Worm (Caenorhabditis elegans): Measurements from ENCODE around the gene F01G12.18.

The F01G12.18 gene

DNA sequence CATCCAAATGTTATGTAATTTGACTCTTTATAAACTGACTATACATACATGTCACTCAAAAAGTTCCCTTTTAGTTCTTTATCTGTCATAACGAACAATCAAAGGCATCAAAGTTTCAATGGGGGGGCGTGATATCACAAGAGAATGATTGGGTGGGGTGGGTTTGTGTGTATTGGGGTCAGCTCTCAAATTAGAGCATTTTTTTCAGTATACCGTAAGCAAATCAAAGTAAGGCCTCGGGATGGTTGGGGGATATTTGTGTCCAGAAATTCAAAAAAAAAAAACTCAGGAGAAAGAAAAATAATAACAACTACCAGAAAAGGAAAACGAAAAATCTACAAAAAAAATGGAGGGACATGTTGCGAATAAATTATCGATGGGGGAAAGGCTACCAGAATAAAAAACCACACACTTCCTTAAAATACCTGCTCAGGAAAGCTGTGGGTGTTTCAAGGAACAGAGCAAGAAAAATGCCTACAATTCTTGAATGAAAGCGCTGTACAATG, at the start of gene F01G12.18:
Gene F01G12.18, minus strand, starts transcription at position 51 of the 506 bp plus-strand sequence.
- TF ChIP-seq B0310.2 (tag; optimal IDR thresholded peaks at IDR 0.05) (no peak), sea-1 (GFP tag; conservative IDR thresholded peaks at IDR 0.05) (no peak), F13C5.2 (tag; optimal IDR thresholded peaks at IDR 0.05) (no peak), tbx-37 (GFP tag; conservative IDR thresholded peaks at IDR 0.05) (no peak), ceh-13 (GFP tag; optimal IDR thresholded peaks at IDR 0.05) (no peak), hmbx-1 (tag; optimal IDR thresholded peaks at IDR 0.05) (no peak), ama-1 (optimal IDR thresholded peaks at IDR 0.05) (no peak), tra-4 (tag; optimal IDR thresholded peaks at IDR 0.05) (no peak), pes-1 (GFP tag; IDR thresholded peaks at IDR 0.05) (no peak), ceh-36 (tag; optimal IDR thresholded peaks at IDR 0.05) (no peak), aly-1 (tag; optimal IDR thresholded peaks at IDR 0.05) (no peak), hnd-1 (tag; optimal IDR thresholded peaks at IDR 0.05) (no peak), tbx-11 (GFP tag; IDR thresholded peaks at IDR 0.05) (no peak), hmg-4 (GFP tag; optimal IDR thresholded peaks at IDR 0.05) (no peak), scrt-1 (GFP tag; IDR thresholded peaks at IDR 0.05) (no peak)

ce11 chrX:16447116-16447515, 48.8 kb upstream of the F01G12.18 start:
- TF ChIP-seq pes-1 (GFP tag; IDR thresholded peaks at IDR 0.05) (no peak), hmg-4 (GFP tag; optimal IDR thresholded peaks at IDR 0.05) (peak; percentile 40), tbx-11 (GFP tag; IDR thresholded peaks at IDR 0.05) (0 out of 2 replicates have a peak, but pooled peaks have one; percentile 33)

- 0 out of 2 replicates have a peak, but pooled peaks have one; percentile 36 for TF ChIP-seq tbx-11 (GFP tag; IDR thresholded peaks at IDR 0.05)
- TF ChIP-seq sea-1 (GFP tag; conservative IDR thresholded peaks at IDR 0.05) = 0 out of 2 replicates have a peak, but pooled peaks have one; percentile 18
- TF ChIP-seq B0310.2 (tag; optimal IDR thresholded peaks at IDR 0.05) = peak; percentile 49
- 0 out of 2 replicates have a peak, but pooled peaks have one; percentile 39 for TF ChIP-seq flt-1 (GFP tag; IDR thresholded peaks at IDR 0.05)
- peak; percentile 27 for TF ChIP-seq aly-1 (tag; optimal IDR thresholded peaks at IDR 0.05)
- peak; percentile 85 for TF ChIP-seq F13C5.2 (tag; optimal IDR thresholded peaks at IDR 0.05)
- no peak for TF ChIP-seq ceh-36 (tag; optimal IDR thresholded peaks at IDR 0.05)
- TF ChIP-seq ceh-13 (GFP tag; optimal IDR thresholded peaks at IDR 0.05) = no peak
- TF ChIP-seq hmg-4 (GFP tag; optimal IDR thresholded peaks at IDR 0.05) = peak; percentile 93
Observed at ce11 chrX:16445793-16446248, 47.6 kb upstream of the F01G12.18 start, which contains the start of gene twf-2. Gene twf-2 (plus strand): TSS chrX:16446197.

- TF ChIP-seq flt-1 (GFP tag; IDR thresholded peaks at IDR 0.05) = no peak
Observed at ce11 chrX:16443657-16444056, 45.4 kb upstream of the F01G12.18 start.

DNA sequence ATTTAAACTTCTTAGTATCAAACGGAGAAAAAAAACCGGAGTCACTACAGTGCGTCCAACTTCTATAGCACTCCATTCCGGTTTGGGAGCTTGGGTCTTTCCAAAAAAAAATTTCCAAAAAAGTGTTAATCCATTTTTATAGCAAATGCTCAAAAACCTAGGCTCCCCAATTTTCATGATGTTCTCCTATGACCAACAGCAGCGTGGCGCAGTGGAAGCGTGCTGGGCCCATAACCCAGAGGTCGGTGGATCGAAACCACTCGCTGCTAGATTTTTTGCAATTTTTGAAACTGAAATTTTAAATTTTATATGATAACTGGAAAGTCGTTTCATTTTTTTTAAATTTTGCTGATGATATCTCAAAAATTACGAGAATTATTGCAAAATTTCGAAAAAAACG, 42.7 kb upstream of the F01G12.18 start:
- no peak for TF ChIP-seq scrt-1 (GFP tag; IDR thresholded peaks at IDR 0.05)
- TF ChIP-seq flt-1 (GFP tag; IDR thresholded peaks at IDR 0.05) = no peak
- TF ChIP-seq ceh-13 (GFP tag; optimal IDR thresholded peaks at IDR 0.05) = no peak
- TF ChIP-seq ets-7 (tag; optimal IDR thresholded peaks at IDR 0.05) = no peak
- no peak for TF ChIP-seq hnd-1 (tag; optimal IDR thresholded peaks at IDR 0.05)
- TF ChIP-seq aly-1 (tag; optimal IDR thresholded peaks at IDR 0.05) = no peak
- TF ChIP-seq tbx-37 (GFP tag; conservative IDR thresholded peaks at IDR 0.05) = no peak
- no peak for TF ChIP-seq ama-1 (optimal IDR thresholded peaks at IDR 0.05)
- no peak for TF ChIP-seq sea-1 (GFP tag; conservative IDR thresholded peaks at IDR 0.05)

ce11 chrX:16432143-16432542, 33.9 kb upstream of the F01G12.18 start, which contains the start of gene F38E9.6:
Gene F38E9.6 (plus strand): TSS chrX:16432443.
- TF ChIP-seq ama-1 (optimal IDR thresholded peaks at IDR 0.05) (no peak), ceh-36 (tag; optimal IDR thresholded peaks at IDR 0.05) (no peak), F13C5.2 (tag; optimal IDR thresholded peaks at IDR 0.05) (no peak), ets-7 (tag; optimal IDR thresholded peaks at IDR 0.05) (no peak), ceh-13 (GFP tag; optimal IDR thresholded peaks at IDR 0.05) (no peak), tbx-37 (GFP tag; conservative IDR thresholded peaks at IDR 0.05) (no peak), scrt-1 (GFP tag; IDR thresholded peaks at IDR 0.05) (no peak), tra-4 (tag; optimal IDR thresholded peaks at IDR 0.05) (no peak), hmbx-1 (tag; optimal IDR thresholded peaks at IDR 0.05) (no peak), aly-1 (tag; optimal IDR thresholded peaks at IDR 0.05) (no peak), hnd-1 (tag; optimal IDR thresholded peaks at IDR 0.05) (no peak), sea-1 (GFP tag; conservative IDR thresholded peaks at IDR 0.05) (no peak), tbx-11 (GFP tag; IDR thresholded peaks at IDR 0.05) (no peak), B0310.2 (tag; optimal IDR thresholded peaks at IDR 0.05) (no peak), flt-1 (GFP tag; IDR thresholded peaks at IDR 0.05) (no peak), hmg-4 (GFP tag; optimal IDR thresholded peaks at IDR 0.05) (no peak), pes-1 (GFP tag; IDR thresholded peaks at IDR 0.05) (no peak)

DNA sequence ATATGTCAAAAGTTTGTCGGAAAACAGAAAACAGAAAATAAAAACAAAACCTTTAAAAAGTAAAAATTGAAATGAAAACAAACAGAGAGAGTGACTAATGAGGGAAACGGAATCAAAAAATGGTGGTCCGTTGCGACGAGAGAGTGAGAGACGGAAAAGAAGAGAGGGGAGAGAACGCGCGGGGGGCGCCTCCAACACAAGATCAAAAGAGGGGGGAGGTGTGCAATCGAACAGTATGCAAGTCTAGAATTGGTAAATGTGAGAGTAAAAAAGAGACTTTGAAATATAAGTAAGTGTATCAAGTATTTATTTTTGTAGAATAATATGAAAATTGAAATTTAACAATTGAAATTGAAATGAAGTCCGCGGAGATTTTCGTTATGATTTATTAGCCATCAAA, 20.1 kb upstream of the F01G12.18 start:
- TF ChIP-seq F13C5.2 (tag; optimal IDR thresholded peaks at IDR 0.05) = no peak
- no peak for TF ChIP-seq scrt-1 (GFP tag; IDR thresholded peaks at IDR 0.05)
- no peak for TF ChIP-seq flt-1 (GFP tag; IDR thresholded peaks at IDR 0.05)
- no peak for TF ChIP-seq hnd-1 (tag; optimal IDR thresholded peaks at IDR 0.05)
- no peak for TF ChIP-seq tbx-11 (GFP tag; IDR thresholded peaks at IDR 0.05)
- TF ChIP-seq hmg-4 (GFP tag; optimal IDR thresholded peaks at IDR 0.05) = no peak

DNA sequence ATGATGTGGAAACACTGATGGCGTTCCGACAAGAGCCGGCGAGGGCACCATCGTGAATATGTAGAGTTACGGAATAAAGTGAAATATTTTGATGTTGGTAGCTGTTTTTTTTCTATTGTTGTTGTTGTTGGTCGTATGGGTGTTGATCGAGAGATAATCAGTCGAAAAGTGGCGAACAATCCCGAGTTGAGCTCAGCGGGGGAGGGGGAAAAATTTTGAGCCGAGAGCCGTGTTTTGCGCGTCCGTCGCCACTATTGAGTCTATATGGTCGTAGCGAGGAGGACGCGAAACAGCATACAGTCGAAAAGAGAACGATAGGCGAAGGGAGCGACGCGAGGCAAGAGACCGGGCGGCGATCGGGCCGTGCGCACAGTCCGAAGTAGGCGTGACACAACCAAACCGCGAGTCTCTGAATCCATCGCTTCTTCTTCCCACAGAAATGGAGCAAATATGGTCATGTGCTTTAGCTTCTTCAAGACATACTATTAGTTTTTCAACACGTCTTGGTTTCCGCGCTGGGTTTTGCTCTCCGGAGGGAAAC, 18.6 kb upstream of the F01G12.18 start, which contains the start of gene eat-17:
Gene eat-17, minus strand, starts transcription at position 51 of the 541 bp plus-strand sequence.
- TF ChIP-seq ceh-13 (GFP tag; optimal IDR thresholded peaks at IDR 0.05) = no peak
- TF ChIP-seq tbx-11 (GFP tag; IDR thresholded peaks at IDR 0.05) = no peak
- TF ChIP-seq F13C5.2 (tag; optimal IDR thresholded peaks at IDR 0.05) = no peak

All from whole organism, early embryonic.